Worm (Caenorhabditis elegans) whole organism, L2 larva: ENCODE measurements around the gene ssp-10.

Experiments
- C34F6.9 ChIP-seq: fragments of 150-350 bp; optimal IDR thresholded peaks from 2 replicates; lab custom pipeline; 2014; ENCODE audit warnings: missing biosample characterization, missing genetic modification characterization
- F13H6.1 ChIP-seq: sonication (generic microtip); optimal IDR thresholded peaks from 2 replicates; lab custom pipeline; 2016; ENCODE audit warnings: missing genetic modification characterization, missing compliant biosample characterization
- R02D3.7 ChIP-seq: fragments of 150-350 bp; optimal IDR thresholded peaks from 2 replicates; lab custom pipeline; 2014; ENCODE audit warnings: missing biosample characterization, missing genetic modification characterization
- ZK546.5 ChIP-seq: sonication (generic microtip); optimal IDR thresholded peaks from 2 replicates; lab custom pipeline; 2017; ENCODE audit warnings: missing biosample characterization, missing genetic modification characterization
- aly-2 ChIP-seq: fragments of 150-350 bp; optimal IDR thresholded peaks from 2 replicates; lab custom pipeline; 2014; ENCODE audit warnings: missing biosample characterization, missing genetic modification characterization
- ceh-16 ChIP-seq: fragments of 150-350 bp; optimal IDR thresholded peaks from 2 replicates; lab custom pipeline; 2014; ENCODE audit warnings: missing biosample characterization, missing genetic modification characterization
- ceh-82 ChIP-seq: fragments of 150-350 bp; optimal IDR thresholded peaks from 2 replicates; lab custom pipeline; 2014; ENCODE audit warnings: missing biosample characterization, missing genetic modification characterization
- dmd-4 ChIP-seq: sonication (generic microtip); optimal IDR thresholded peaks from 2 replicates; lab custom pipeline; 2017; ENCODE audit warnings: missing biosample characterization, missing genetic modification characterization
- egl-27 ChIP-seq: sonication (generic microtip); optimal IDR thresholded peaks from 3 replicates; lab custom pipeline; 2017; ENCODE audit warnings: missing biosample characterization, missing genetic modification reagents, missing genetic modification characterization
- elt-3 ChIP-seq: sonication (generic microtip); optimal IDR thresholded peaks from 2 replicates; lab custom pipeline; 2017; ENCODE audit warnings: missing biosample characterization, missing genetic modification characterization
- fos-1 ChIP-seq: fragments of 150-350 bp; optimal IDR thresholded peaks from 2 replicates; lab custom pipeline; 2014; ENCODE audit warnings: missing biosample characterization, missing genetic modification characterization
- gmeb-1 ChIP-seq: fragments of 150-350 bp; optimal IDR thresholded peaks from 2 replicates; lab custom pipeline; 2014; ENCODE audit warnings: missing biosample characterization, missing genetic modification characterization
- lin-11 ChIP-seq: fragments of 150-350 bp; sonication (generic microtip); optimal IDR thresholded peaks from 2 replicates; lab custom pipeline; 2014; ENCODE audit warnings: missing biosample characterization, missing genetic modification characterization, inconsistent platforms, mixed read lengths
- lin-13 ChIP-seq: fragments of 150-350 bp; optimal IDR thresholded peaks from 2 replicates; lab custom pipeline; 2014; ENCODE audit warnings: missing biosample characterization, missing genetic modification reagents, missing genetic modification characterization
- lin-39 ChIP-seq: fragments of 150-350 bp; optimal IDR thresholded peaks from 2 replicates; lab custom pipeline; 2014; ENCODE audit warnings: missing biosample characterization, missing genetic modification reagents, missing genetic modification characterization
- mab-5 ChIP-seq: fragments of 150-350 bp; optimal IDR thresholded peaks from 2 replicates; lab custom pipeline; 2014; ENCODE audit warnings: missing biosample characterization, missing genetic modification characterization
- mbf-1 ChIP-seq: sonication (generic microtip); optimal IDR thresholded peaks from 2 replicates; lab custom pipeline; 2017; ENCODE audit warnings: missing biosample characterization, missing genetic modification characterization
- mdl-1 ChIP-seq, 2 experiments: fragments of 150-350 bp in 1 of 2; sonication (generic microtip) in 1 of 2; optimal IDR thresholded peaks; 2 replicates each; lab custom pipeline; 2017; ENCODE audit warnings: missing biosample characterization in 2 of 2, missing genetic modification characterization in 2 of 2
- nhr-12 ChIP-seq: fragments of 150-350 bp; optimal IDR thresholded peaks from 2 replicates; lab custom pipeline; 2014; ENCODE audit warnings: missing biosample characterization, missing genetic modification characterization
- nhr-129 ChIP-seq: fragments of 150-350 bp; optimal IDR thresholded peaks from 2 replicates; lab custom pipeline; 2014; ENCODE audit warnings: missing biosample characterization, missing genetic modification characterization
- nhr-21 ChIP-seq: fragments of 150-350 bp; optimal IDR thresholded peaks from 2 replicates; lab custom pipeline; 2014; ENCODE audit warnings: missing biosample characterization, missing genetic modification characterization
- nhr-23 ChIP-seq: fragments of 150-350 bp; optimal IDR thresholded peaks from 2 replicates; lab custom pipeline; 2014; ENCODE audit warnings: missing biosample characterization, missing genetic modification reagents, missing genetic modification characterization
- nhr-25 ChIP-seq: fragments of 150-350 bp; sonication (generic microtip); optimal IDR thresholded peaks from 3 replicates; lab custom pipeline; 2014; ENCODE audit warnings: missing biosample characterization, missing genetic modification characterization
- nhr-6 ChIP-seq: fragments of 150-350 bp; optimal IDR thresholded peaks from 2 replicates; lab custom pipeline; 2014; ENCODE audit warnings: missing biosample characterization, missing genetic modification characterization
- sem-4 ChIP-seq: fragments of 150-350 bp; optimal IDR thresholded peaks from 2 replicates; lab custom pipeline; 2014; ENCODE audit warnings: missing biosample characterization, missing genetic modification reagents, missing genetic modification characterization
- skn-1 ChIP-seq: sonication (generic microtip); optimal IDR thresholded peaks from 2 replicates; lab custom pipeline; 2017; ENCODE audit warnings: missing biosample characterization, missing genetic modification characterization
- sma-3 ChIP-seq: sonication (generic microtip); optimal IDR thresholded peaks from 2 replicates; lab custom pipeline; 2016; ENCODE audit warnings: missing genetic modification reagents, missing genetic modification characterization, missing compliant biosample characterization
- snpc-4 ChIP-seq: fragments of 150-350 bp; optimal IDR thresholded peaks from 2 replicates; lab custom pipeline; 2014; ENCODE audit warnings: missing biosample characterization, missing genetic modification characterization
- unc-39 ChIP-seq: fragments of 150-350 bp; optimal IDR thresholded peaks from 2 replicates; lab custom pipeline; 2014; ENCODE audit warnings: missing biosample characterization, missing genetic modification characterization
- unc-55 ChIP-seq: fragments of 150-350 bp; sonication (generic microtip); optimal IDR thresholded peaks from 3 replicates; lab custom pipeline; 2014; ENCODE audit warnings: missing biosample characterization, missing genetic modification reagents, missing genetic modification characterization
- zag-1 ChIP-seq: fragments of 150-350 bp; optimal IDR thresholded peaks from 2 replicates; lab custom pipeline; 2014; ENCODE audit warnings: missing biosample characterization, missing genetic modification characterization
- ztf-11 ChIP-seq: sonication (generic microtip); optimal IDR thresholded peaks from 2 replicates; lab custom pipeline; 2017; ENCODE audit warnings: missing biosample characterization, missing genetic modification characterization
- ztf-4 ChIP-seq: fragments of 150-350 bp; optimal IDR thresholded peaks from 2 replicates; lab custom pipeline; 2014; ENCODE audit warnings: missing biosample characterization, missing genetic modification characterization

Gene ssp-10

DNA sequence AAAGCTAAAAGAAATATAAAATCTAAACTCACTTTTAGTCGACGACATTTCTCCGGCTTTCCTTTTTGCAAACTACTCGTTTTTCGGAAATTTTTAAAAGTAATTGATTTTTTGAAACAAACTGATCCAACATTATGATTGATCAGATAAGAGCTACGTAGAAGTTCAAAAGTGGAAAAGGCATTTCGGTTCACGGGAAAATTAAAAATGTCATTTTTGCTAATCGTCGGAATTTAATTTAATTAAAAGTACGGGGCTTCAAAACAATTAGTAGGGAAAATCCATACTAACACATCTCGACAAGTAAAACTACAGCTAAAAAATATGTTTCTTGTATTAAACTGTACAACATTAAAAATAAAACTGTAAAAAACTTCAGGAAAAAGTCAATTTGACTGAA lies 1.2 kb downstream of the ssp-10 start, which contains the start of gene K07F5.8:
TSS of gene K07F5.8 (minus strand) at position 101 of the 400 bp plus-strand sequence.
- TF ChIP-seq nhr-129 (tag; lab: Kevin White, UChicago) (no peak), mab-5 (tag; lab: Kevin White, UChicago) (no peak), ztf-4 (tag; lab: Kevin White, UChicago) (no peak), R02D3.7 (no peak), unc-39 (tag; lab: Kevin White, UChicago) (no peak), sma-3 (GFP tag; lab: Kevin White, UChicago) (no peak), unc-55 (no peak), mdl-1 (tag; optimal IDR thresholded peaks at IDR 0.05; lab: Kevin White, UChicago) (no peak), sem-4 (tag; lab: Kevin White, UChicago) (no peak), zag-1 (no peak), lin-13 (no peak), nhr-25 (no peak), ceh-16 (no peak), ZK546.5 (tag; lab: Kevin White, UChicago) (no peak), snpc-4 (tag; lab: Kevin White, UChicago) (no peak), mbf-1 (tag; lab: Kevin White, UChicago) (no peak), C34F6.9 (tag; lab: Kevin White, UChicago) (no peak), dmd-4 (no peak), F13H6.1 (no peak)

DNA sequence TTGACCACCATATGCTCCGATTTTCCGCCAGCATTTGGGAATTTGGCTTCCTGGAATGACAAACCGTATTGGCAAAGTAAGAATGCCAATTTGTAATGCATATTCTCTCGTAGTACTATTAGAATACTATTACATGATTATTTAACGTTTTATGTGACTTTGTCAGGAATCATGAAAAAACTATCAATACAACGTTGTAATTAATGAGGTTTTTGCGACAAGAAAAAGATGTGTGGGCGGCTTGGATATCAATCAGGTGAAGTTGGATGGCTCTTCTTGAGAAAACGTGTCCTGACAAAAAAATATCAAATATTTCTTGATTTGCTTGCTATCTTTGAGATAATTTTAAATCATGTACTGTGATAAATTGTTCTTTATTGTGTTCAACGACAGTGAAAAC lies 2.8 kb downstream of the ssp-10 start, which contains the start of gene K07F5.7:
TSS of gene K07F5.7 (minus strand) at position 101 of the 400 bp plus-strand sequence.
- TF ChIP-seq gmeb-1 (tag; lab: Kevin White, UChicago) (no peak), mab-5 (tag; lab: Kevin White, UChicago) (no peak), lin-13 (no peak), aly-2 (tag; lab: Kevin White, UChicago) (no peak)

DNA sequence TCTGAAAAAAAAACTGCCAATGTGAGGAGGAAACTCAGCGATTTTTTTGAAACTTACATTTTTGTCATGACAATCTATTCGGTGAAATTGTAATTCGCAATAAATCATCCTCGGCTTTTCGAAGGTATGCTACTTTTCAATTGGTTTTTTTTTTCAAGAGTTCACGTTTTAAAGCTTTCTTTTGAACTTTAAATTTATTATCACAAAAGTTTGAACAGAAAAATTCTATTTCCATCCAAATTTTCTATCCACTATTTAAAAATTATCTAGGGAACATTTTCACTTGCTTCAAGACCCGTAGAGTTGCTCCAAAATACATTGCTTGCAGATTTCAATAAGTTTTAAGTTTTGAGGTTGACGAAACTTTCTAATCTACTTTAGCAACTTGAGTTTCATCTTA lies 4.3 kb downstream of the ssp-10 start, which contains the start of gene K07F5.6:
TSS of gene K07F5.6 (minus strand) at position 101 of the 400 bp plus-strand sequence.
- TF ChIP-seq egl-27 (no peak), lin-39 (tag; lab: Kevin White, UChicago) (no peak), fos-1 (tag; lab: Kevin White, UChicago) (no peak), mdl-1 (tag; optimal IDR thresholded peaks at IDR 0.05; lab: Kevin White, UChicago) (no peak), lin-11 (tag; lab: Kevin White, UChicago) (no peak), zag-1 (no peak), nhr-12 (tag; lab: Kevin White, UChicago) (no peak), ceh-16 (no peak), snpc-4 (tag; lab: Kevin White, UChicago) (no peak), lin-13 (no peak), nhr-129 (tag; lab: Kevin White, UChicago) (no peak), elt-3 (tag; lab: Kevin White, UChicago) (no peak), nhr-25 (no peak)
- TF ChIP-seq, all 48 proteins: peak for 0

DNA sequence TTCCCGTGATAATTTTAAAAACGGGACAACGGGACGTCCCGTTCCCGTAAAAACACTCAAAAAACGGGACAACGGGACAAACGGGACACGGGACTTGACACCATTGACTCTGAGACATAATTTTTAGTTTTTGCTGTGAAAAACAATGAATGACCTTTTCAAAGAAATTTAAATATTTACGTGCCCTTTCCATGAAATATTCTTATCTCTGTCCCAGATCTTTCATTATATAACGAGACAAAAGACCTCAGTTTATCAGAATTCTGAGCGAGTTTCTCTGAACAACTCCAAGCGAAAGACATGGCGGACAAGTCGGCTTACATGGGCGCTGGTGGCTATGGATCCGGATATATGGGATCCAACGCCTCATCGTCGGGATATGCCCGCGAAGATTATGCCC lies 7.1 kb downstream of the ssp-10 start, which contains the start of gene nspd-2:
TSS of gene nspd-2 (plus strand) at position 301 of the 400 bp plus-strand sequence.
- no peak for TF ChIP-seq sem-4 (tag; lab: Kevin White, UChicago)
- TF ChIP-seq nhr-6: no peak
- TF ChIP-seq lin-11 (tag; lab: Kevin White, UChicago): no peak

DNA sequence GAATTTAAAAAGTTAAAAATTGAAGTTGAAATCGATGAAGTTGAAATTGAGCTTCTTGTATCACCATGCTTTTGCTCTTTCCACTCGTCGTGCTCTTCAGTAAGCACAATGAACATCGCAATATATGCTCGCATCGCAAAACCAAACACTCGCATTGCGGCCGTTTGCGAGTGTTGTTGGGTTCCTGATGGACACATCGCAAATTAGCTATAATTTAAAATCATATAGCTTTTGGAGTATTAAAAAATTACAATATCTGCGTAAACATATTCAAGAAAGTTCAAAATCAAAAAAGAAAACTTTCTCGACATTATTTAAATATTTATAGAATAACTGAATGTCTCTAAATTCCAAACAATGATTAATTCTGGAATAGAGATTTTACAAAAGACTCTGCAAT lies 8.8 kb downstream of the ssp-10 start, which contains the start of gene K07F5.17:
TSS of gene K07F5.17 (plus strand) at position 301 of the 400 bp plus-strand sequence.
- TF ChIP-seq ceh-82 (no peak), lin-11 (tag; lab: Kevin White, UChicago) (no peak), mab-5 (tag; lab: Kevin White, UChicago) (no peak), zag-1 (no peak), nhr-12 (tag; lab: Kevin White, UChicago) (no peak), mdl-1 (tag; optimal IDR thresholded peaks at IDR 0.05; lab: Kevin White, UChicago) (no peak), nhr-23 (no peak), ztf-11 (tag; lab: Kevin White, UChicago) (no peak), nhr-21 (tag; lab: Kevin White, UChicago) (no peak), skn-1 (tag; lab: Kevin White, UChicago) (no peak)
